Worm (Caenorhabditis elegans) whole organism, young adult: ENCODE measurements around the gene snx-6.
A peak's percentile ranks its signal among the peaks of the same experiment; 100 is the strongest.

Experiments used
- B0019.2 ChIP-seq: fragments of 200-800 bp; sonication (Bioruptor generic); conservative IDR thresholded peaks from 2 replicates; pipeline ENCODE4 v1.3.6; 2022; ENCODE audit warnings: missing genetic modification reagents, missing genetic modification characterization, missing compliant biosample characterization
- B0035.1 ChIP-seq: sonication (generic microtip); optimal IDR thresholded peaks from 2 replicates; lab custom pipeline; 2016; ENCODE audit warnings: missing genetic modification characterization, mild to moderate bottlenecking, missing compliant biosample characterization, missing genotype, missing genetic modification reagents
- B0261.1 ChIP-seq: sonication (generic microtip); optimal IDR thresholded peaks from 2 replicates; lab custom pipeline; 2016; ENCODE audit warnings: mild to moderate bottlenecking, missing genetic modification characterization, moderate library complexity, missing compliant biosample characterization
- C17E4.6 ChIP-seq: fragments of 200-800 bp; sonication (Bioruptor generic); IDR thresholded peaks from 2 replicates; pipeline ENCODE4 v1.3.6; 2022; ENCODE audit warnings: missing genetic modification reagents, missing genetic modification characterization, missing compliant biosample characterization
- F22D6.2 ChIP-seq: sonication (generic microtip); optimal IDR thresholded peaks from 2 replicates; lab custom pipeline; 2016; ENCODE audit warnings: mild to moderate bottlenecking, missing genetic modification characterization, missing compliant biosample characterization
- F49E8.2 ChIP-seq: sonication (generic microtip); optimal IDR thresholded peaks from 3 replicates; lab custom pipeline; 2017; ENCODE audit warnings: missing genetic modification characterization, mild to moderate bottlenecking, missing compliant biosample characterization, antibody characterized with exemption, moderate library complexity; ENCODE audit not compliant: insufficient read depth
- K12H6.12 ChIP-seq: fragments of 200-800 bp; sonication (Bioruptor generic); optimal IDR thresholded peaks from 2 replicates; lab custom pipeline; 2018; ENCODE audit warnings: mild to moderate bottlenecking, missing genetic modification characterization, missing compliant biosample characterization
- T07F8.4 ChIP-seq: sonication (generic microtip); optimal IDR thresholded peaks from 2 replicates; lab custom pipeline; 2016; ENCODE audit warnings: mild to moderate bottlenecking, missing genetic modification characterization, moderate library complexity, missing compliant biosample characterization
- T26A5.8 ChIP-seq: sonication (generic microtip); optimal IDR thresholded peaks from 2 replicates; lab custom pipeline; 2016; ENCODE audit warnings: missing genetic modification characterization, missing compliant biosample characterization
- Y53F4B.3 ChIP-seq: fragments of 200-800 bp; sonication (Bioruptor generic); IDR thresholded peaks from 2 replicates; pipeline ENCODE4 v1.3.6; 2022; ENCODE audit warnings: missing genetic modification reagents, missing genetic modification characterization, missing compliant biosample characterization
- Y79H2A.3 ChIP-seq: fragments of 200-800 bp; sonication (Bioruptor generic); conservative IDR thresholded peaks from 2 replicates; pipeline ENCODE4 v1.3.6; 2022; ENCODE audit warnings: missing genetic modification reagents, missing genetic modification characterization, missing compliant biosample characterization
- Y95B8A.8 ChIP-seq: fragments of 200-800 bp; sonication (Bioruptor generic); IDR thresholded peaks from 2 replicates; pipeline ENCODE4 v1.3.6; 2022; ENCODE audit warnings: missing genetic modification reagents, missing genetic modification characterization, missing compliant biosample characterization
- ZK185.1 ChIP-seq: sonication (generic microtip); optimal IDR thresholded peaks from 2 replicates; lab custom pipeline; 2016; ENCODE audit warnings: mild to moderate bottlenecking, missing genetic modification characterization, missing compliant biosample characterization; ENCODE audit not compliant: poor library complexity, severe bottlenecking
- akir-1 ChIP-seq: fragments of 200-800 bp; sonication (Bioruptor generic); optimal IDR thresholded peaks from 2 replicates; lab custom pipeline; 2018; ENCODE audit warnings: mild to moderate bottlenecking, missing genetic modification characterization, moderate library complexity, missing compliant biosample characterization
- atf-7 ChIP-seq: sonication (generic microtip); optimal IDR thresholded peaks from 2 replicates; lab custom pipeline; 2017; ENCODE audit warnings: mild to moderate bottlenecking, missing genetic modification characterization, missing compliant biosample characterization
- athp-1 ChIP-seq: sonication (generic microtip); optimal IDR thresholded peaks from 2 replicates; lab custom pipeline; 2017; ENCODE audit warnings: mild to moderate bottlenecking, missing genetic modification characterization, missing compliant biosample characterization
- attf-3 ChIP-seq: fragments of 200-800 bp; sonication (Bioruptor generic); conservative IDR thresholded peaks from 2 replicates; pipeline ENCODE4 v1.3.6; 2022; ENCODE audit warnings: missing genetic modification reagents, missing genetic modification characterization, missing compliant biosample characterization
- attf-6 ChIP-seq: fragments of 200-800 bp; sonication (Bioruptor generic); IDR thresholded peaks from 2 replicates; pipeline ENCODE4 v1.3.6; 2022; ENCODE audit warnings: missing genetic modification reagents, missing genetic modification characterization, missing compliant biosample characterization
- bed-1 ChIP-seq: fragments of 200-800 bp; sonication (Bioruptor generic); IDR thresholded peaks from 2 replicates; pipeline ENCODE4 v1.3.6; 2022; ENCODE audit warnings: missing genetic modification reagents, missing genetic modification characterization, missing compliant biosample characterization
- bed-2 ChIP-seq: fragments of 200-800 bp; sonication (Bioruptor generic); IDR thresholded peaks from 2 replicates; pipeline ENCODE4 v1.3.6; 2022; ENCODE audit warnings: missing genetic modification reagents, missing genetic modification characterization, missing compliant biosample characterization
- ccch-3 ChIP-seq: fragments of 200-800 bp; sonication (Bioruptor generic); optimal IDR thresholded peaks from 2 replicates; lab custom pipeline; 2018; ENCODE audit warnings: mild to moderate bottlenecking, missing genetic modification characterization, missing compliant biosample characterization
- cebp-2 ChIP-seq: fragments of 200-800 bp; sonication (Bioruptor generic); IDR thresholded peaks from 2 replicates; pipeline ENCODE4 v1.3.6; 2022; ENCODE audit warnings: missing genetic modification characterization, missing compliant biosample characterization
- dox-1 ChIP-seq: fragments of 200-800 bp; sonication (Bioruptor generic); IDR thresholded peaks from 2 replicates; pipeline ENCODE4 v1.3.6; 2022; ENCODE audit warnings: missing genetic modification reagents, missing genetic modification characterization, missing compliant biosample characterization
- dpff-1 ChIP-seq: sonication (generic microtip); optimal IDR thresholded peaks from 2 replicates; lab custom pipeline; 2017; ENCODE audit warnings: mild to moderate bottlenecking, missing genetic modification characterization, missing compliant biosample characterization
- egl-44 ChIP-seq: fragments of 200-800 bp; sonication (Bioruptor generic); IDR thresholded peaks from 2 replicates; pipeline ENCODE4 v1.3.6; 2022; ENCODE audit warnings: missing genetic modification reagents, missing genetic modification characterization, missing compliant biosample characterization
- fkh-3 ChIP-seq: sonication (generic microtip); optimal IDR thresholded peaks from 2 replicates; lab custom pipeline; 2016; ENCODE audit warnings: mild to moderate bottlenecking, missing genetic modification characterization, missing compliant biosample characterization
- gei-17 ChIP-seq: fragments of 200-800 bp; sonication (Bioruptor generic); optimal IDR thresholded peaks from 2 replicates; lab custom pipeline; 2018; ENCODE audit warnings: mild to moderate bottlenecking, missing genetic modification characterization, missing compliant biosample characterization
- hmg-1.2 ChIP-seq: fragments of 200-800 bp; sonication (Bioruptor generic); IDR thresholded peaks from 2 replicates; pipeline ENCODE4 v1.3.6; 2022; ENCODE audit warnings: missing genetic modification reagents, missing genetic modification characterization, missing compliant biosample characterization
- lag-1 ChIP-seq: fragments of 200-800 bp; sonication (Bioruptor generic); IDR thresholded peaks from 2 replicates; pipeline ENCODE4 v1.3.6; 2022; ENCODE audit warnings: missing genetic modification reagents, missing genetic modification characterization, missing compliant biosample characterization
- lin-35 ChIP-seq, 3 experiments: fragments of 150-350 bp in 2 of 3; sonication (generic microtip) in 1 of 3; optimal IDR thresholded peaks; 2 replicates each; lab custom pipeline; 2014 to 2018; ENCODE audit warnings: missing biosample characterization in 3 of 3, missing genetic modification characterization in 3 of 3, missing genetic modification reagents in 3 of 3
- lin-40 ChIP-seq: sonication (generic microtip); optimal IDR thresholded peaks from 2 replicates; lab custom pipeline; 2016; ENCODE audit warnings: missing genetic modification characterization, mild to moderate bottlenecking, missing compliant biosample characterization, missing genotype, missing genetic modification reagents
- lin-54 ChIP-seq: fragments of 200-800 bp; sonication (Bioruptor generic); optimal IDR thresholded peaks from 2 replicates; lab custom pipeline; 2018; ENCODE audit warnings: mild to moderate bottlenecking, missing genetic modification characterization, missing compliant biosample characterization
- madf-10 ChIP-seq: sonication (generic microtip); optimal IDR thresholded peaks from 2 replicates; lab custom pipeline; 2016; ENCODE audit warnings: mild to moderate bottlenecking, missing genetic modification characterization, missing compliant biosample characterization
- mel-28 ChIP-seq: sonication (generic microtip); optimal IDR thresholded peaks from 2 replicates; lab custom pipeline; 2016; ENCODE audit warnings: borderline replicate concordance, mild to moderate bottlenecking, missing genetic modification characterization, missing compliant biosample characterization
- nfyb-1 ChIP-seq: fragments of 200-800 bp; sonication (Bioruptor generic); IDR thresholded peaks from 2 replicates; pipeline ENCODE4 v1.3.6; 2022; ENCODE audit warnings: missing genetic modification reagents, missing genetic modification characterization, missing compliant biosample characterization
- nhr-120 ChIP-seq: fragments of 200-800 bp; sonication (Bioruptor generic); IDR thresholded peaks from 2 replicates; pipeline ENCODE4 v1.3.6; 2022; ENCODE audit warnings: missing genetic modification characterization, missing compliant biosample characterization
- nhr-179 ChIP-seq: sonication (generic microtip); optimal IDR thresholded peaks from 2 replicates; lab custom pipeline; 2016; ENCODE audit warnings: mild to moderate bottlenecking, missing genetic modification characterization, missing compliant biosample characterization
- nhr-80 ChIP-seq: sonication (generic microtip); optimal IDR thresholded peaks from 2 replicates; lab custom pipeline; 2016; ENCODE audit warnings: missing genetic modification characterization, missing compliant biosample characterization
- nhr-90 ChIP-seq: sonication (generic microtip); optimal IDR thresholded peaks from 2 replicates; lab custom pipeline; 2016; ENCODE audit warnings: missing genotype, mild to moderate bottlenecking, missing genetic modification characterization, missing compliant biosample characterization
- rpc-1 ChIP-seq, 2 experiments: fragments of 150-350 bp in 1 of 2; sonication (generic microtip) in 1 of 2; optimal IDR thresholded peaks; 2 replicates each; lab custom pipeline; 2014 to 2018; ENCODE audit warnings: missing biosample characterization in 1 of 2, missing genetic modification characterization in 1 of 2, missing genetic modification reagents in 1 of 2, missing genotype in 1 of 2
- tbp1 ChIP-seq: fragments of 200-800 bp; sonication (Bioruptor generic); optimal IDR thresholded peaks from 2 replicates; lab custom pipeline; 2018; ENCODE audit warnings: mild to moderate bottlenecking, missing genetic modification characterization, missing compliant biosample characterization
- unc-62 ChIP-seq: fragments of 150-350 bp; optimal IDR thresholded peaks from 2 replicates; lab custom pipeline; 2014; ENCODE audit warnings: missing biosample characterization, missing genetic modification reagents, missing genetic modification characterization
- zim-3 ChIP-seq: sonication (generic microtip); optimal IDR thresholded peaks from 2 replicates; lab custom pipeline; 2017; ENCODE audit warnings: mild to moderate bottlenecking, missing genetic modification characterization, moderate library complexity, missing compliant biosample characterization
- ztf-25 ChIP-seq: fragments of 200-800 bp; sonication (Bioruptor generic); IDR thresholded peaks from 2 replicates; pipeline ENCODE4 v1.3.6; 2022; ENCODE audit warnings: missing genetic modification reagents, missing genetic modification characterization, missing compliant biosample characterization
- ztf-28 ChIP-seq: fragments of 200-800 bp; sonication (Bioruptor generic); IDR thresholded peaks from 2 replicates; pipeline ENCODE4 v1.3.6; 2022; ENCODE audit warnings: missing genetic modification reagents, missing genetic modification characterization, missing compliant biosample characterization
- ztf-3 ChIP-seq: fragments of 200-800 bp; sonication (Bioruptor generic); optimal IDR thresholded peaks from 2 replicates; lab custom pipeline; 2018; ENCODE audit warnings: mild to moderate bottlenecking, missing genetic modification characterization, missing compliant biosample characterization

snx-6 gene

ce11 chrV:17951172-17951999 lies 28.5 kb downstream of the snx-6 start, which contains the start of gene Y59A8B.24 (continued):
- TF ChIP-seq F49E8.2 (tag; lab: Kevin White, UChicago) (no peak), hmg-1.2 (GFP tag; lab: Robert Waterston, UW) (peak; percentile 73), tbp1 (GFP tag; lab: Kevin White, UChicago) (peak; percentile 60), Y79H2A.3 (GFP tag; lab: Robert Waterston, UW) (no peak), athp-1 (tag; lab: Kevin White, UChicago) (peak; percentile 91), ztf-3 (GFP tag; lab: Kevin White, UChicago) (peak; percentile 67), Y53F4B.3 (GFP tag; lab: Robert Waterston, UW) (no peak), B0261.1 (tag; lab: Kevin White, UChicago) (peak; percentile 9), B0019.2 (GFP tag; lab: Robert Waterston, UW) (no peak), lin-35 (GFP tag; optimal IDR thresholded peaks at IDR 0.05; lab: Kevin White, UChicago) (peak in 1 of 3 experiments; percentile 70), dox-1 (peak; percentile 94), madf-10 (tag; lab: Kevin White, UChicago) (peak; percentile 91), Y95B8A.8 (GFP tag; lab: Robert Waterston, UW) (peak; percentile 65; the same call in 1 of the 2 replicates), lag-1 (GFP tag; lab: Robert Waterston, UW) (no peak), egl-44 (GFP tag; lab: Robert Waterston, UW) (peak; percentile 67; the same call in 1 of the 2 replicates), nhr-80 (tag; lab: Kevin White, UChicago) (peak; percentile 97), bed-2 (GFP tag; lab: Robert Waterston, UW) (peak; percentile 70; the same call in 1 of the 2 replicates), ZK185.1 (tag; lab: Kevin White, UChicago) (no peak), C17E4.6 (GFP tag; lab: Robert Waterston, UW) (peak; percentile 58; the same call in 1 of the 2 replicates), B0035.1 (tag; lab: Kevin White, UChicago) (peak; percentile 70), cebp-2 (GFP tag; lab: Robert Waterston, UW) (no peak), attf-3 (GFP tag; lab: Robert Waterston, UW) (0 out of 2 replicates have a peak, but pooled peaks have one; percentile 28), gei-17 (GFP tag; lab: Kevin White, UChicago) (peak; percentile 53), ccch-3 (GFP tag; lab: Kevin White, UChicago) (no peak), zim-3 (tag; lab: Kevin White, UChicago) (peak; percentile 32), attf-6 (GFP tag; lab: Robert Waterston, UW) (peak; percentile 68; the same call in 1 of the 2 replicates), ztf-25 (GFP tag; lab: Robert Waterston, UW) (peak; percentile 78; the same call in 1 of the 2 replicates), akir-1 (GFP tag; lab: Kevin White, UChicago) (peak; percentile 45), K12H6.12 (tag; lab: Kevin White, UChicago) (peak; percentile 95), bed-1 (GFP tag; lab: Robert Waterston, UW) (0 out of 2 replicates have a peak, but pooled peaks have one; percentile 43), T26A5.8 (tag; lab: Kevin White, UChicago) (no peak), nhr-179 (tag; lab: Kevin White, UChicago) (no peak), atf-7 (tag; lab: Kevin White, UChicago) (peak; percentile 89), lin-54 (GFP tag; lab: Kevin White, UChicago) (peak; percentile 60), nhr-120 (GFP tag; lab: Robert Waterston, UW) (no peak), dpff-1 (no peak), ztf-28 (GFP tag; lab: Robert Waterston, UW) (no peak), lin-40 (tag; lab: Kevin White, UChicago) (peak; percentile 89), nhr-90 (peak; percentile 55), F22D6.2 (tag; lab: Kevin White, UChicago) (peak; percentile 16), rpc-1 (optimal IDR thresholded peaks at IDR 0.05; lab: Kevin White, UChicago) (no peak), rpc-1 (tag; optimal IDR thresholded peaks at IDR 0.05; lab: Kevin White, UChicago) (no peak), mel-28 (tag; lab: Kevin White, UChicago) (peak; percentile 73), unc-62 (GFP tag; lab: Kevin White, UChicago) (peak; percentile 45), T07F8.4 (peak; percentile 17), fkh-3 (tag; lab: Kevin White, UChicago) (no peak), nfyb-1 (peak; percentile 92)
